Fruit fly (Drosophila melanogaster) Kc167 (cell line): ENCODE measurements around the gene CG17139.

Source experiments
- Myc ChIP-seq: fragments of >200 bp; optimal IDR thresholded peaks from 2 replicates; lab custom pipeline; 2017; ENCODE audit warnings: missing external identifiers
- Sin3A ChIP-seq: fragments of >200 bp; optimal IDR thresholded peaks from 2 replicates; lab custom pipeline; 2018; ENCODE audit warnings: missing external identifiers
- h ChIP-seq: fragments of >200 bp; optimal IDR thresholded peaks from 3 replicates; lab custom pipeline; 2018; ENCODE audit warnings: missing external identifiers
- insv ChIP-seq: fragments of >200 bp; optimal IDR thresholded peaks from 3 replicates; lab custom pipeline; 2018; ENCODE audit warnings: missing external identifiers
- psq ChIP-seq: fragments of >200 bp; optimal IDR thresholded peaks from 2 replicates; lab custom pipeline; 2017; ENCODE audit warnings: missing external identifiers
- ttk ChIP-seq: sonication (Bioruptor generic); optimal IDR thresholded peaks from 2 replicates; lab custom pipeline; 2017; ENCODE audit warnings: missing external identifiers

The CG17139 gene

dm6 chr2L:10845564-10845963 is at the start of gene CG17139, which contains the start of gene CG17140:
TSS of gene CG17139 (minus strand) at chr2L:10845664.
TSS of gene CG17140 (minus strand) at chr2L:10845664.
- TF ChIP-seq h (lab: Kevin White, UChicago) (no peak), psq (lab: Kevin White, UChicago) (no peak), insv (lab: Kevin White, UChicago) (no peak), ttk (lab: Kevin White, UChicago) (no peak), Sin3A (lab: Kevin White, UChicago) (no peak)

- no peak for TF ChIP-seq Sin3A (lab: Kevin White, UChicago)
- TF ChIP-seq insv (lab: Kevin White, UChicago), result no peak
Measured at dm6 chr2L:10888827-10889226, 43.4 kb upstream of the CG17139 start, which contains the start of gene CG14071. TSS of gene CG14071 (minus strand) at chr2L:10888927.

dm6 chr2L:10869867-10870266 is 24.4 kb upstream of the CG17139 start, which contains the start of gene CG12517:
TSS of gene CG12517 (plus strand) at chr2L:10870167.
- TF ChIP-seq Myc (lab: Kevin White, UChicago), result no peak
- TF ChIP-seq insv (lab: Kevin White, UChicago), result no peak
- no peak for TF ChIP-seq Sin3A (lab: Kevin White, UChicago)
- no peak for TF ChIP-seq ttk (lab: Kevin White, UChicago)
- no peak for TF ChIP-seq h (lab: Kevin White, UChicago)
- no peak for TF ChIP-seq psq (lab: Kevin White, UChicago)

dm6 chr2L:10858064-10859047 is 12.9 kb upstream of the CG17139 start, which contains the start of the genes aurB and Stam:
TSS of gene aurB (minus strand) at chr2L:10858094.
TSS of gene Stam (plus strand) at chr2L:10858536.
- no peak for TF ChIP-seq insv (lab: Kevin White, UChicago)
- TF ChIP-seq ttk (lab: Kevin White, UChicago), result no peak
- no peak for TF ChIP-seq h (lab: Kevin White, UChicago)
- no peak for TF ChIP-seq psq (lab: Kevin White, UChicago)
- TF ChIP-seq Myc (lab: Kevin White, UChicago), result no peak
- no peak for TF ChIP-seq Sin3A (lab: Kevin White, UChicago)

- TF ChIP-seq psq (lab: Kevin White, UChicago), result no peak
- TF ChIP-seq h (lab: Kevin White, UChicago), result no peak
- TF ChIP-seq ttk (lab: Kevin White, UChicago), result no peak
- no peak for TF ChIP-seq Sin3A (lab: Kevin White, UChicago)
- no peak for TF ChIP-seq insv (lab: Kevin White, UChicago)
- TF ChIP-seq Myc (lab: Kevin White, UChicago), result no peak
Measured at dm6 chr2L:10856328-10856942, 11.0 kb upstream of the CG17139 start, which contains the start of gene Dnz1. TSS of gene Dnz1 (minus strand) at chr2L:10856644.

- TF ChIP-seq Sin3A (lab: Kevin White, UChicago) (no peak), h (lab: Kevin White, UChicago) (no peak), insv (lab: Kevin White, UChicago) (no peak), Myc (lab: Kevin White, UChicago) (no peak), psq (lab: Kevin White, UChicago) (no peak), ttk (lab: Kevin White, UChicago) (no peak)
Measured at dm6 chr2L:10851336-10851862, 5.9 kb upstream of the CG17139 start.

- TF ChIP-seq Sin3A (lab: Kevin White, UChicago) (no peak), h (lab: Kevin White, UChicago) (no peak), insv (lab: Kevin White, UChicago) (no peak), Myc (lab: Kevin White, UChicago) (no peak), psq (lab: Kevin White, UChicago) (no peak), ttk (lab: Kevin White, UChicago) (no peak)
Measured at dm6 chr2L:10850320-10850990, 5.0 kb upstream of the CG17139 start, which contains the start of gene porin. TSS of gene porin (minus strand) at chr2L:10850848.

dm6 chr2L:10849511-10850191 is 4.2 kb upstream of the CG17139 start, which contains the start of gene SmydA-3:
TSS of gene SmydA-3 (plus strand) at chr2L:10850141.
- TF ChIP-seq ttk (lab: Kevin White, UChicago), result no peak
- TF ChIP-seq h (lab: Kevin White, UChicago), result no peak
- TF ChIP-seq psq (lab: Kevin White, UChicago), result no peak
- TF ChIP-seq insv (lab: Kevin White, UChicago), result no peak
- no peak for TF ChIP-seq Myc (lab: Kevin White, UChicago)
- no peak for TF ChIP-seq Sin3A (lab: Kevin White, UChicago)

- TF ChIP-seq Sin3A (lab: Kevin White, UChicago) (no peak), psq (lab: Kevin White, UChicago) (no peak), insv (lab: Kevin White, UChicago) (no peak), ttk (lab: Kevin White, UChicago) (no peak), Myc (lab: Kevin White, UChicago) (no peak)
Measured at dm6 chr2L:10846944-10847343, 1.5 kb upstream of the CG17139 start, which contains the start of gene Porin2. TSS of gene Porin2 (minus strand) at chr2L:10847044.

- no peak for TF ChIP-seq ttk (lab: Kevin White, UChicago)
- TF ChIP-seq psq (lab: Kevin White, UChicago), result no peak
- TF ChIP-seq insv (lab: Kevin White, UChicago), result no peak
Measured at dm6 chr2L:10842326-10842725, 3.1 kb downstream of the CG17139 start, which contains the start of gene CG6700. TSS of gene CG6700 (minus strand) at chr2L:10842597.
